Worm (Caenorhabditis elegans) whole organism, L2 larva: ENCODE measurements around the gene srab-16.

ENCODE experiments used
- C34F6.9 ChIP-seq: fragments of 150-350 bp; optimal IDR thresholded peaks from 2 replicates; lab custom pipeline; 2014; ENCODE audit warnings: missing biosample characterization, missing genetic modification characterization
- R02D3.7 ChIP-seq: fragments of 150-350 bp; optimal IDR thresholded peaks from 2 replicates; lab custom pipeline; 2014; ENCODE audit warnings: missing biosample characterization, missing genetic modification characterization
- Y55F3AM.14 ChIP-seq: fragments of 200-800 bp; sonication (Bioruptor generic); optimal IDR thresholded peaks from 2 replicates; lab custom pipeline; 2018; ENCODE audit warnings: mild to moderate bottlenecking, missing genetic modification characterization, missing compliant biosample characterization
- alr-1 ChIP-seq: fragments of 150-350 bp; optimal IDR thresholded peaks from 2 replicates; lab custom pipeline; 2014; ENCODE audit warnings: missing biosample characterization, missing genetic modification characterization
- aly-2 ChIP-seq: fragments of 150-350 bp; optimal IDR thresholded peaks from 2 replicates; lab custom pipeline; 2014; ENCODE audit warnings: missing biosample characterization, missing genetic modification characterization
- blmp-1 ChIP-seq: sonication (generic microtip); optimal IDR thresholded peaks from 2 replicates; lab custom pipeline; 2017; ENCODE audit warnings: missing genetic modification characterization, mild to moderate bottlenecking, missing compliant biosample characterization, antibody characterized with exemption, moderate library complexity; ENCODE audit not compliant: insufficient read depth
- ceh-16 ChIP-seq: fragments of 150-350 bp; optimal IDR thresholded peaks from 2 replicates; lab custom pipeline; 2014; ENCODE audit warnings: missing biosample characterization, missing genetic modification characterization
- ceh-82 ChIP-seq: fragments of 150-350 bp; optimal IDR thresholded peaks from 2 replicates; lab custom pipeline; 2014; ENCODE audit warnings: missing biosample characterization, missing genetic modification characterization
- crh-2 ChIP-seq: sonication (generic microtip); optimal IDR thresholded peaks from 2 replicates; lab custom pipeline; 2017; ENCODE audit warnings: missing biosample characterization, missing genetic modification characterization
- dmd-4 ChIP-seq: sonication (generic microtip); optimal IDR thresholded peaks from 2 replicates; lab custom pipeline; 2017; ENCODE audit warnings: missing biosample characterization, missing genetic modification characterization
- egl-27 ChIP-seq: sonication (generic microtip); optimal IDR thresholded peaks from 3 replicates; lab custom pipeline; 2017; ENCODE audit warnings: missing biosample characterization, missing genetic modification reagents, missing genetic modification characterization
- gmeb-1 ChIP-seq: fragments of 150-350 bp; optimal IDR thresholded peaks from 2 replicates; lab custom pipeline; 2014; ENCODE audit warnings: missing biosample characterization, missing genetic modification characterization
- lin-13 ChIP-seq: fragments of 150-350 bp; optimal IDR thresholded peaks from 2 replicates; lab custom pipeline; 2014; ENCODE audit warnings: missing biosample characterization, missing genetic modification reagents, missing genetic modification characterization
- lin-39 ChIP-seq: fragments of 150-350 bp; optimal IDR thresholded peaks from 2 replicates; lab custom pipeline; 2014; ENCODE audit warnings: missing biosample characterization, missing genetic modification reagents, missing genetic modification characterization
- lsy-2 ChIP-seq, 2 experiments: fragments of 150-350 bp in 1 of 2; sonication (generic microtip) in 1 of 2; optimal IDR thresholded peaks; 2 replicates each; lab custom pipeline; 2014 to 2017; ENCODE audit warnings: missing biosample characterization in 2 of 2, missing genetic modification characterization in 2 of 2
- mbf-1 ChIP-seq: sonication (generic microtip); optimal IDR thresholded peaks from 2 replicates; lab custom pipeline; 2017; ENCODE audit warnings: missing biosample characterization, missing genetic modification characterization
- nhr-12 ChIP-seq: fragments of 150-350 bp; optimal IDR thresholded peaks from 2 replicates; lab custom pipeline; 2014; ENCODE audit warnings: missing biosample characterization, missing genetic modification characterization
- nhr-129 ChIP-seq: fragments of 150-350 bp; optimal IDR thresholded peaks from 2 replicates; lab custom pipeline; 2014; ENCODE audit warnings: missing biosample characterization, missing genetic modification characterization
- nhr-21 ChIP-seq: fragments of 150-350 bp; optimal IDR thresholded peaks from 2 replicates; lab custom pipeline; 2014; ENCODE audit warnings: missing biosample characterization, missing genetic modification characterization
- sem-4 ChIP-seq: fragments of 150-350 bp; optimal IDR thresholded peaks from 2 replicates; lab custom pipeline; 2014; ENCODE audit warnings: missing biosample characterization, missing genetic modification reagents, missing genetic modification characterization
- skn-1 ChIP-seq: sonication (generic microtip); optimal IDR thresholded peaks from 2 replicates; lab custom pipeline; 2017; ENCODE audit warnings: missing biosample characterization, missing genetic modification characterization
- sma-3 ChIP-seq: sonication (generic microtip); optimal IDR thresholded peaks from 2 replicates; lab custom pipeline; 2016; ENCODE audit warnings: missing genetic modification reagents, missing genetic modification characterization, missing compliant biosample characterization
- sma-9 ChIP-seq, 2 experiments: fragments of 150-350 bp in 1 of 2; sonication (generic microtip) in 1 of 2; optimal IDR thresholded peaks; 2 replicates each; lab custom pipeline; 2014 to 2016; ENCODE audit warnings: missing genetic modification characterization in 2 of 2, mild to moderate bottlenecking in 1 of 2, missing biosample characterization in 1 of 2, missing compliant biosample characterization in 1 of 2, missing genetic modification reagents in 1 of 2, moderate library complexity in 1 of 2
- snpc-4 ChIP-seq: fragments of 150-350 bp; optimal IDR thresholded peaks from 2 replicates; lab custom pipeline; 2014; ENCODE audit warnings: missing biosample characterization, missing genetic modification characterization
- unc-39 ChIP-seq: fragments of 150-350 bp; optimal IDR thresholded peaks from 2 replicates; lab custom pipeline; 2014; ENCODE audit warnings: missing biosample characterization, missing genetic modification characterization
- unc-55 ChIP-seq: fragments of 150-350 bp; sonication (generic microtip); optimal IDR thresholded peaks from 3 replicates; lab custom pipeline; 2014; ENCODE audit warnings: missing biosample characterization, missing genetic modification reagents, missing genetic modification characterization
- zag-1 ChIP-seq: fragments of 150-350 bp; optimal IDR thresholded peaks from 2 replicates; lab custom pipeline; 2014; ENCODE audit warnings: missing biosample characterization, missing genetic modification characterization
- ztf-11 ChIP-seq: sonication (generic microtip); optimal IDR thresholded peaks from 2 replicates; lab custom pipeline; 2017; ENCODE audit warnings: missing biosample characterization, missing genetic modification characterization

Gene srab-16

DNA sequence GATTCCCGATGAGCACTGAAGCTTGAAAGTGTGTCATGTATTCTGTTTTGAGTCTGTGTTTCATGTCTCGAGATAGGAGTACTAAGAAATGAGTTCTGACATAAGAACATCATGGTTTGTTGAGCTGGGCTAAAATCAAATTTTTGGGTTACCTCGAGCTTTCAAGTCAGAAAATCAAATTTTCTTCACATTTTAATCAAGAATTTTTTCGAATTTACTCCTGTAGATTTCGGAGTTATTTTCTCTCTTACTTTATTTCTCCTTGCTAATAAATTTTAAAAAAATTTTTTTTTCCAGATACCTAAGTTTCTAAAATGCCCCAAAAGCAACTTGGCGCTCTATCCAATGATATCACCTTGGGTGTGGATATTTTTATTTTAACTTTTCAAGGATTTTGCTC is 43.6 kb downstream of the srab-16 start, which contains the start of gene F41H8.2:
Gene F41H8.2 (plus strand): TSS at position 301 of the 400 bp plus-strand sequence.
- no peak for TF ChIP-seq R02D3.7 (tag; lab: Kevin White, UChicago)
- no peak for TF ChIP-seq unc-39 (tag; lab: Kevin White, UChicago)
- no peak for TF ChIP-seq ceh-16
- no peak for TF ChIP-seq nhr-12 (tag; lab: Kevin White, UChicago)
- TF ChIP-seq blmp-1 = no peak
- no peak for TF ChIP-seq snpc-4 (tag; lab: Kevin White, UChicago)
- TF ChIP-seq ztf-11 (tag; lab: Kevin White, UChicago) = no peak
- TF ChIP-seq ceh-82 = no peak
- TF ChIP-seq Y55F3AM.14 = no peak
- TF ChIP-seq sma-9 (GFP tag; optimal IDR thresholded peaks at IDR 0.05; lab: Kevin White, UChicago) = no peak
- no peak for TF ChIP-seq sma-9 (tag; optimal IDR thresholded peaks at IDR 0.05; lab: Kevin White, UChicago)
- TF ChIP-seq crh-2 = no peak
- TF ChIP-seq lin-13 (GFP tag; lab: Kevin White, UChicago) = no peak
- TF ChIP-seq aly-2 (tag; lab: Kevin White, UChicago) = no peak
- TF ChIP-seq dmd-4 (tag; lab: Kevin White, UChicago) = no peak
- TF ChIP-seq zag-1 (tag; lab: Kevin White, UChicago) = no peak
- TF ChIP-seq C34F6.9 (tag; lab: Kevin White, UChicago) = no peak
- no peak for TF ChIP-seq alr-1 (tag; lab: Kevin White, UChicago)
- no peak for TF ChIP-seq nhr-21 (tag; lab: Kevin White, UChicago)
- TF ChIP-seq lsy-2 (tag; optimal IDR thresholded peaks at IDR 0.05; lab: Kevin White, UChicago) = no peak

DNA sequence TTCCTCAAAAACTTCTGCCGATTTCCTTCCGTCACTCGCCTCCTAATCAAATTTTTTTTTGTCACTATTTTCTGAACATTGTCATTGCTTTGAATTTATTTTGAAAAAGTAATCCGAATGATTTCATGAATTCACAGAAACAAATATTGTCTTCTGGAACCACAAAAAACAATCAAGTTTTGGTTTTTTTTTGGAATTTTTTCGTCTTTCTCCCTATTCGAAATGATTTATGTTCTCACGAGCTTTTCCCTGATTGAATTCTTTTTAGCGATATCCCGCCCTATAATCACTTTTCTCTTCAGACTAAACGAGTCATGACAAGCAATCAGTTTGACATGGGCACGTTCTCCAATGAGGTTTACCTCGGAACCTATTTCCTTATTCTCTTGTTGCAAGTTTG is 50.8 kb downstream of the srab-16 start, which contains the start of gene F41H8.1:
Gene F41H8.1 (plus strand): TSS at position 301 of the 400 bp plus-strand sequence.
- TF ChIP-seq lsy-2 (tag; optimal IDR thresholded peaks at IDR 0.05; lab: Kevin White, UChicago) = no peak
- no peak for TF ChIP-seq nhr-129 (tag; lab: Kevin White, UChicago)
- no peak for TF ChIP-seq unc-39 (tag; lab: Kevin White, UChicago)
- no peak for TF ChIP-seq sem-4 (tag; lab: Kevin White, UChicago)
- no peak for TF ChIP-seq blmp-1
- TF ChIP-seq aly-2 (tag; lab: Kevin White, UChicago) = no peak
- TF ChIP-seq dmd-4 (tag; lab: Kevin White, UChicago) = no peak
- TF ChIP-seq gmeb-1 (tag; lab: Kevin White, UChicago) = no peak
- TF ChIP-seq skn-1 (tag; lab: Kevin White, UChicago) = no peak
- TF ChIP-seq mbf-1 (tag; lab: Kevin White, UChicago) = no peak
- no peak for TF ChIP-seq egl-27
- TF ChIP-seq sma-3 (GFP tag; lab: Kevin White, UChicago) = no peak
- TF ChIP-seq unc-55 = no peak
- no peak for TF ChIP-seq lin-39 (tag; lab: Kevin White, UChicago)
